Fruit fly (Drosophila melanogaster) whole organism, wandering third instar larva: Measurements from ENCODE around the gene escl.

Source experiments
- CG32264 ChIP-seq: fragments of 200-800 bp; sonication (Bioruptor generic); optimal IDR thresholded peaks from 2 replicates; lab custom pipeline; 2016; ENCODE audit warnings: missing biosample characterization, missing genetic modification characterization
- Dif ChIP-seq: fragments of 200-275, 200-300 bp; sonication (Bioruptor generic); optimal IDR thresholded peaks from 2 replicates; lab custom pipeline; 2018; ENCODE audit warnings: missing biosample characterization, missing genetic modification characterization; ENCODE audit not compliant: partially characterized antibody
- HLH106 ChIP-seq: fragments of 200-800 bp; optimal IDR thresholded peaks from 3 replicates; lab custom pipeline; 2019; ENCODE audit warnings: missing biosample characterization, mild to moderate bottlenecking, missing genetic modification characterization, moderate library complexity
- Myc ChIP-seq: fragments of >200 bp; optimal IDR thresholded peaks from 2 replicates; lab custom pipeline; 2017
- N ChIP-seq: fragments of >200 bp; optimal IDR thresholded peaks from 2 replicates; lab custom pipeline; 2018; ENCODE audit warnings: missing biosample characterization, missing external identifiers, missing genetic modification characterization
- Rel ChIP-seq, 2 experiments: fragments of 200-800 bp; sonication (Bioruptor generic) in 1 of 2; optimal IDR thresholded peaks; 2 replicates in 1 of 2; 3 replicates in 1 of 2; lab custom pipeline; 2016 to 2019; ENCODE audit warnings: mild to moderate bottlenecking in 2 of 2, missing biosample characterization in 2 of 2, missing genetic modification characterization in 2 of 2, moderate library complexity in 1 of 2
- Vsx2 ChIP-seq: fragments of 200-300, 225-300 bp; sonication (Bioruptor generic); optimal IDR thresholded peaks from 2 replicates; lab custom pipeline; 2018; ENCODE audit warnings: missing biosample characterization, missing genetic modification characterization; ENCODE audit not compliant: partially characterized antibody
- ey ChIP-seq: fragments of 200-800 bp; sonication (Bioruptor generic); optimal IDR thresholded peaks from 2 replicates; lab custom pipeline; 2016; ENCODE audit warnings: missing biosample characterization, missing genetic modification characterization
- h ChIP-seq: fragments of 200-800 bp; sonication (Bioruptor generic); optimal IDR thresholded peaks from 3 replicates; lab custom pipeline; 2016; ENCODE audit warnings: missing biosample characterization, mild to moderate bottlenecking, missing genetic modification characterization
- lola ChIP-seq: fragments of >200 bp; optimal IDR thresholded peaks from 2 replicates; lab custom pipeline; 2017; ENCODE audit warnings: missing biosample characterization, missing genetic modification characterization
- pan ChIP-seq: fragments of >200 bp; optimal IDR thresholded peaks from 2 replicates; lab custom pipeline; 2017
- tai ChIP-seq: sonication (Bioruptor generic); optimal IDR thresholded peaks from 2 replicates; lab custom pipeline; 2016; ENCODE audit warnings: missing biosample characterization, missing genetic modification characterization

dm6 chr2L:11958729-11959128 lies 32.0 kb upstream of the escl start:
- TF ChIP-seq Vsx2 (no peak), tai (GFP tag; lab: Kevin White, UChicago) (no peak), pan (lab: Kevin White, UChicago) (no peak), lola (GFP tag; lab: Kevin White, UChicago) (no peak), Myc (lab: Kevin White, UChicago) (no peak), Dif (no peak), ey (GFP tag; lab: Kevin White, UChicago) (no peak), HLH106 (tag; lab: Kevin White, UChicago) (no peak), CG32264 (no peak), Rel (GFP tag; optimal IDR thresholded peaks at IDR 0.05; lab: Kevin White, UChicago) (no peak), Rel (tag; optimal IDR thresholded peaks at IDR 0.05; lab: Kevin White, UChicago) (no peak), N (GFP tag; lab: Kevin White, UChicago) (no peak), h (no peak)
